Fruit fly (Drosophila melanogaster) whole organism, adult: Measurements from ENCODE around the gene Cdk1.

Source experiments
- CG12768 ChIP-seq: fragments of 200-800 bp; sonication (Bioruptor generic); optimal IDR thresholded peaks from 2 replicates; lab custom pipeline; 2017; ENCODE audit warnings: missing biosample characterization, missing genetic modification characterization, mild to moderate bottlenecking, moderate library complexity, missing genetic modification reagents
- CG5204 ChIP-seq: fragments of 200-800 bp; sonication (Bioruptor generic); optimal IDR thresholded peaks from 2 replicates; lab custom pipeline; 2016; ENCODE audit warnings: missing biosample characterization, missing genetic modification characterization
- CG7045 ChIP-seq: fragments of 200-800 bp; sonication (Bioruptor generic); optimal IDR thresholded peaks from 2 replicates; lab custom pipeline; 2017; ENCODE audit warnings: missing biosample characterization, mild to moderate bottlenecking, missing genetic modification characterization
- Hr96 ChIP-seq: fragments of 200-800 bp; sonication (Bioruptor generic); optimal IDR thresholded peaks from 2 replicates; lab custom pipeline; 2016; ENCODE audit warnings: missing biosample characterization, missing genetic modification characterization
- kay ChIP-seq: fragments of 200-800 bp; sonication (Bioruptor generic); peaks from one replicate; lab custom pipeline; 2016; ENCODE audit warnings: missing biosample characterization, missing genetic modification characterization, borderline replicate concordance
- ovo ChIP-seq: fragments of 200-800 bp; sonication (Bioruptor generic); optimal IDR thresholded peaks from 2 replicates; lab custom pipeline; 2016; ENCODE audit warnings: missing biosample characterization, missing genetic modification characterization

DNA sequence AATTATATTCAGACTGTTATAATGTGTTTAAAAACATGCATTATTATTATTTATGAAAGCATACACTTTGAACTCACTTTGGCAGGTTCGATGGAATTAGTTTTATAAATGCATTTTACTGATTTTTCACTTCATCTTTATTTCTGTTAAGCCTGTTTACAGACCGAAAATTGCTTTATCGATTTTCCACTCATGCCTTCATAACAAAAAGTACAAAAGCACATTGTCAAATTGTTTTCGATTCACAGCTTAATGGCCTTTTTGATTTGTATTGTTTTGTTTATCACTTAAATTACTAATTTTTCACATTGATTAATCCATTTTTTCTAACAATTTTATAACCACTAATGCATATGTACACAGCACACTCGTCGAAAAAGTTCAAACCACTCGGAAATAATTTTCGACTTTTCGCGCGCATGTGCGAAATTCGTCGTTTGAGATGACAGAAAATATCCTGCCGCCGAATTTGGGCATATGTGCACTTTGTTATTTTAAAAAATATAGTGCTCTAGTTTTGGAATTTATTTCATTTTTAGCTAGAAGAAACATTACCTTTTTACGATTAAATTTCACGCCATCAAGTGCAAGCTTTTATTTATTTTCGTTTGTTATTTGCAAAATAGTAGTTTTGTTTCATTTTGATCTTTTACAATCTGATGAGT lies 12.3 kb downstream of the Cdk1 start, which contains the start of gene rho-5:
- TF ChIP-seq kay (GFP tag; lab: Kevin White, UChicago) (no peak), CG5204 (no peak), ovo (no peak), Hr96 (no peak), CG12768 (GFP tag; lab: Kevin White, UChicago) (no peak), CG7045 (GFP tag; lab: Kevin White, UChicago) (no peak)
